Fruit fly (Drosophila melanogaster) whole organism, embryonic: Measurements from ENCODE around the gene spidey.

Source experiments
- ATbp ChIP-seq: fragments of 200-800 bp; sonication (Bioruptor generic); optimal IDR thresholded peaks from 2 replicates; lab custom pipeline; 2017; ENCODE audit warnings: missing biosample characterization, mild to moderate bottlenecking, missing genetic modification characterization, missing genetic modification reagents
- Adf1 ChIP-seq: fragments of 200-800 bp; sonication (Bioruptor generic); IDR thresholded peaks from 2 replicates; pipeline ENCODE4 v1.3.6; 2022; ENCODE audit warnings: missing biosample characterization, missing genetic modification characterization
- B-H2 ChIP-seq: fragments of 200-800 bp; sonication (Bioruptor generic); optimal IDR thresholded peaks from 2 replicates; lab custom pipeline; 2018; ENCODE audit warnings: missing biosample characterization, mild to moderate bottlenecking, missing genetic modification characterization
- CG1024 ChIP-seq: fragments of 200-800 bp; sonication (Bioruptor generic); IDR thresholded peaks from 2 replicates; pipeline ENCODE4 v1.3.6; 2022; ENCODE audit warnings: missing biosample characterization, missing genetic modification characterization
- CG11695 ChIP-seq: fragments of 200-800 bp; sonication (Bioruptor generic); IDR thresholded peaks from 3 replicates; pipeline ENCODE4 v1.3.6; 2022; ENCODE audit warnings: missing biosample characterization, missing genetic modification characterization
- CG12155 ChIP-seq: fragments of 200-800 bp; sonication (Bioruptor generic); optimal IDR thresholded peaks from 3 replicates; lab custom pipeline; 2016; ENCODE audit warnings: missing biosample characterization, missing genetic modification characterization
- CG1233 ChIP-seq: fragments of 200-800 bp; sonication (Bioruptor generic); optimal IDR thresholded peaks from 4 replicates; lab custom pipeline; 2018; ENCODE audit warnings: missing biosample characterization, mild to moderate bottlenecking, missing genetic modification characterization
- CG12391 ChIP-seq: fragments of 200-800 bp; sonication (Bioruptor generic); optimal IDR thresholded peaks from 3 replicates; lab custom pipeline; 2018; ENCODE audit warnings: missing biosample characterization, mild to moderate bottlenecking, missing genetic modification characterization, moderate library complexity
- CG14050 ChIP-seq: fragments of 200-800 bp; sonication (Bioruptor generic); IDR thresholded peaks from 3 replicates; pipeline ENCODE4 v1.3.6; 2022; ENCODE audit warnings: missing biosample characterization, missing genetic modification characterization
- CG1603 ChIP-seq: fragments of 200-800 bp; sonication (Bioruptor generic); optimal IDR thresholded peaks from 2 replicates; lab custom pipeline; 2019; ENCODE audit warnings: missing biosample characterization, mild to moderate bottlenecking, missing genetic modification characterization, moderate library complexity
- CG17612 ChIP-seq: fragments of 200-800 bp; sonication (Bioruptor generic); IDR thresholded peaks from 2 replicates; pipeline ENCODE4 v1.3.6; 2022; ENCODE audit warnings: missing biosample characterization, missing genetic modification characterization
- CG17912 ChIP-seq: fragments of 200-800 bp; sonication (Bioruptor generic); optimal IDR thresholded peaks from 2 replicates; lab custom pipeline; 2018; ENCODE audit warnings: missing biosample characterization, mild to moderate bottlenecking, missing genetic modification characterization
- CG18262 ChIP-seq: fragments of 200-800 bp; optimal IDR thresholded peaks from 3 replicates; lab custom pipeline; 2019; ENCODE audit warnings: missing biosample characterization, mild to moderate bottlenecking, missing genetic modification characterization, moderate library complexity
- CG18476 ChIP-seq: fragments of 200-800 bp; sonication (Bioruptor generic); optimal IDR thresholded peaks from 2 replicates; lab custom pipeline; 2016; ENCODE audit warnings: missing biosample characterization, mild to moderate bottlenecking, missing genetic modification characterization
- CG18619 ChIP-seq: fragments of 200-800 bp; sonication (Bioruptor generic); optimal IDR thresholded peaks from 3 replicates; lab custom pipeline; 2017; ENCODE audit warnings: missing biosample characterization, mild to moderate bottlenecking, missing genetic modification characterization
- CG2875 ChIP-seq: fragments of 200-800 bp; sonication (Bioruptor generic); optimal IDR thresholded peaks from 2 replicates; lab custom pipeline; 2017; ENCODE audit warnings: missing biosample characterization, mild to moderate bottlenecking, missing genetic modification characterization, missing genetic modification reagents
- CG30431 ChIP-seq: fragments of 200-800 bp; sonication (Bioruptor generic); optimal IDR thresholded peaks from 2 replicates; lab custom pipeline; 2017; ENCODE audit warnings: missing biosample characterization, missing genetic modification characterization
- CG3407 ChIP-seq: fragments of 200-800 bp; sonication (Bioruptor generic); optimal IDR thresholded peaks from 2 replicates; lab custom pipeline; 2018; ENCODE audit warnings: missing biosample characterization, mild to moderate bottlenecking, missing genetic modification characterization
- CG6854 ChIP-seq: fragments of 200-800 bp; sonication (Bioruptor generic); optimal IDR thresholded peaks from 3 replicates; lab custom pipeline; 2017; ENCODE audit warnings: missing biosample characterization, mild to moderate bottlenecking, missing genetic modification characterization
- CG8089 ChIP-seq: fragments of 200-800 bp; sonication (Bioruptor generic); optimal IDR thresholded peaks from 3 replicates; lab custom pipeline; 2016; ENCODE audit warnings: missing biosample characterization, missing genetic modification characterization
- CG8944 ChIP-seq: fragments of 200-800 bp; sonication (Bioruptor generic); optimal IDR thresholded peaks from 3 replicates; lab custom pipeline; 2016; ENCODE audit warnings: missing biosample characterization, missing genetic modification characterization
- CG9727 ChIP-seq: fragments of 200-800 bp; sonication (Bioruptor generic); optimal IDR thresholded peaks from 3 replicates; lab custom pipeline; 2017; ENCODE audit warnings: missing biosample characterization, mild to moderate bottlenecking, missing genetic modification characterization
- D19A ChIP-seq: fragments of 200-800 bp; optimal IDR thresholded peaks from 3 replicates; lab custom pipeline; 2019; ENCODE audit warnings: missing biosample characterization, mild to moderate bottlenecking, missing genetic modification characterization, moderate library complexity
- Gsc ChIP-seq: fragments of 200-800 bp; sonication (Bioruptor generic); IDR thresholded peaks from 2 replicates; pipeline ENCODE4 v1.3.6; 2022; ENCODE audit warnings: missing biosample characterization, missing genetic modification characterization
- HLH3B ChIP-seq: fragments of 200-800 bp; sonication (Bioruptor generic); IDR thresholded peaks from 2 replicates; pipeline ENCODE4 v1.3.6; 2022; ENCODE audit warnings: missing biosample characterization, missing genetic modification characterization
- Hr51 ChIP-seq, 2 experiments: fragments of 200-800 bp; sonication (Bioruptor generic); optimal IDR thresholded peaks; 2 replicates in 1 of 2; 3 replicates in 1 of 2; lab custom pipeline; 2016 to 2018; ENCODE audit warnings: missing biosample characterization in 2 of 2, missing genetic modification characterization in 2 of 2, mild to moderate bottlenecking in 1 of 2, moderate library complexity in 1 of 2
- Hsf ChIP-seq: fragments of 200-800 bp; sonication (Bioruptor generic); optimal IDR thresholded peaks from 3 replicates; lab custom pipeline; 2016; ENCODE audit warnings: missing biosample characterization, missing genetic modification characterization
- Lpt ChIP-seq: fragments of >200 bp; optimal IDR thresholded peaks from 2 replicates; lab custom pipeline; 2018; ENCODE audit warnings: missing biosample characterization, missing genetic modification characterization
- Myb ChIP-seq: fragments of 200-800 bp; sonication (Bioruptor generic); optimal IDR thresholded peaks from 2 replicates; lab custom pipeline; 2016; ENCODE audit warnings: missing biosample characterization, missing genetic modification characterization
- Ravus ChIP-seq: fragments of 200-800 bp; sonication (Bioruptor generic); IDR thresholded peaks from 2 replicates; pipeline ENCODE4 v1.3.6; 2022; ENCODE audit warnings: missing biosample characterization, missing genetic modification characterization
- Sox102F ChIP-seq: fragments of 200-800 bp; sonication (Bioruptor generic); optimal IDR thresholded peaks from 2 replicates; lab custom pipeline; 2018; ENCODE audit warnings: missing biosample characterization, mild to moderate bottlenecking, missing genetic modification characterization, moderate library complexity
- Trl ChIP-seq, 3 experiments: fragments of >200 bp in 2 of 3; fragments of 200-800 bp in 1 of 3; sonication (Bioruptor generic) in 1 of 3; optimal IDR thresholded peaks; 2 replicates in 1 of 3; 3 replicates in 2 of 3; lab custom pipeline; 2016 to 2017; ENCODE audit warnings: missing biosample characterization in 1 of 3, missing genetic modification characterization in 1 of 3
- bab2 ChIP-seq: fragments of 200-800 bp; sonication (Bioruptor generic); optimal IDR thresholded peaks from 2 replicates; lab custom pipeline; 2016; ENCODE audit warnings: missing biosample characterization, missing genetic modification characterization
- croc ChIP-seq: fragments of 200-800 bp; sonication (Bioruptor generic); conservative IDR thresholded peaks from 3 replicates; pipeline ENCODE4 v1.3.6; 2022; ENCODE audit warnings: missing biosample characterization, missing genetic modification characterization
- disco-r ChIP-seq: fragments of 200-800 bp; sonication (Bioruptor generic); optimal IDR thresholded peaks from 2 replicates; lab custom pipeline; 2016; ENCODE audit warnings: missing biosample characterization, missing genetic modification characterization
- dysf ChIP-seq: fragments of 200-800 bp; sonication (Bioruptor generic); IDR thresholded peaks from 3 replicates; pipeline ENCODE4 v1.3.6; 2022; ENCODE audit warnings: missing biosample characterization, missing genetic modification characterization
- eve ChIP-seq, 2 experiments: fragments of >200 bp; optimal IDR thresholded peaks; 2 replicates each; lab custom pipeline; 2017; ENCODE audit warnings: missing biosample characterization in 2 of 2, missing genetic modification characterization in 2 of 2
- fd102C ChIP-seq: fragments of 200-800 bp; sonication (Bioruptor generic); optimal IDR thresholded peaks from 2 replicates; lab custom pipeline; 2018; ENCODE audit warnings: missing biosample characterization, mild to moderate bottlenecking, missing genetic modification characterization, moderate library complexity
- ftz-f1 ChIP-seq: fragments of 200-800 bp; sonication (Bioruptor generic); optimal IDR thresholded peaks from 2 replicates; lab custom pipeline; 2016; ENCODE audit warnings: missing biosample characterization, missing genetic modification characterization
- gsb-n ChIP-seq: fragments of 200-800 bp; sonication (Bioruptor generic); optimal IDR thresholded peaks from 3 replicates; lab custom pipeline; 2018; ENCODE audit warnings: missing biosample characterization, mild to moderate bottlenecking, missing genetic modification characterization
- hbn ChIP-seq: fragments of 200-800 bp; sonication (Bioruptor generic); IDR thresholded peaks from 2 replicates; pipeline ENCODE4 v1.3.6; 2022; ENCODE audit warnings: missing biosample characterization, missing genetic modification characterization; ENCODE audit not compliant: partially characterized antibody
- hth ChIP-seq: fragments of >200 bp; optimal IDR thresholded peaks from 2 replicates; lab custom pipeline; 2017; ENCODE audit warnings: inconsistent platforms
- mam ChIP-seq: fragments of 200-800 bp; sonication (Bioruptor generic); optimal IDR thresholded peaks from 3 replicates; lab custom pipeline; 2016; ENCODE audit warnings: missing biosample characterization, missing genetic modification characterization
- run ChIP-seq: fragments of 200-800 bp; sonication (Bioruptor generic); optimal IDR thresholded peaks from 3 replicates; lab custom pipeline; 2018; ENCODE audit warnings: missing biosample characterization, mild to moderate bottlenecking, missing genetic modification characterization
- sc ChIP-seq, 3 experiments: fragments of >200 bp in 2 of 3; fragments of 200-800 bp in 1 of 3; sonication (Bioruptor generic) in 1 of 3; optimal IDR thresholded peaks; 2 replicates in 2 of 3; 3 replicates in 1 of 3; lab custom pipeline; 2017; ENCODE audit warnings: mild to moderate bottlenecking in 1 of 3, missing biosample characterization in 1 of 3, missing genetic modification characterization in 1 of 3, missing genetic modification reagents in 1 of 3
- shn ChIP-seq: fragments of 200-800 bp; sonication (Bioruptor generic); optimal IDR thresholded peaks from 3 replicates; lab custom pipeline; 2016; ENCODE audit warnings: missing biosample characterization, missing genetic modification characterization
- slp2 ChIP-seq: fragments of 200-800 bp; sonication (Bioruptor generic); optimal IDR thresholded peaks from 2 replicates; lab custom pipeline; 2016; ENCODE audit warnings: missing biosample characterization, missing genetic modification characterization
- sug ChIP-seq: fragments of 200-800 bp; optimal IDR thresholded peaks from 2 replicates; lab custom pipeline; 2019; ENCODE audit warnings: missing biosample characterization, mild to moderate bottlenecking, missing genetic modification characterization, moderate library complexity
- zen2 ChIP-seq: fragments of 200-800 bp; sonication (Bioruptor generic); IDR thresholded peaks from 3 replicates; pipeline ENCODE4 v1.3.6; 2022; ENCODE audit warnings: missing biosample characterization, missing genetic modification characterization; ENCODE audit not compliant: partially characterized antibody

Gene spidey

dm6 chrX:7888386-7889024, 20.2 kb upstream of the spidey start, which contains the start of gene Acat1 (continued):
- TF ChIP-seq Gsc (GFP tag; lab: Robert Waterston, UW), result no peak
- TF ChIP-seq CG2875 (GFP tag; lab: Kevin White, UChicago), result no peak
- no peak for TF ChIP-seq sug
- no peak for TF ChIP-seq disco-r
- TF ChIP-seq Hsf (GFP tag; lab: Kevin White, UChicago), result peak; percentile 69
- TF ChIP-seq CG1603, result no peak
- no peak for TF ChIP-seq CG17612 (GFP tag; lab: Robert Waterston, UW)
- peak; percentile 33 for TF ChIP-seq CG1233 (GFP tag; lab: Kevin White, UChicago)
- no peak for TF ChIP-seq shn
- TF ChIP-seq slp2 (GFP tag; lab: Kevin White, UChicago), result no peak
- TF ChIP-seq ATbp, result no peak
- TF ChIP-seq sc (optimal IDR thresholded peaks at IDR 0.05; lab: Kevin White, UChicago), result no peak
- TF ChIP-seq sc (GFP tag; optimal IDR thresholded peaks at IDR 0.05; lab: Kevin White, UChicago), result no peak
- TF ChIP-seq Hr51 (GFP tag; optimal IDR thresholded peaks at IDR 0.05; lab: Kevin White, UChicago), result peak; percentile 46 to 72
- 0 out of 3 replicates have a peak, but pooled peaks have one; percentile 20 for TF ChIP-seq dysf
- TF ChIP-seq CG18476 (GFP tag; lab: Kevin White, UChicago), result peak; percentile 64
- no peak for TF ChIP-seq zen2 (GFP tag; lab: Robert Waterston, UW)
- no peak for TF ChIP-seq croc
- no peak for TF ChIP-seq eve (GFP tag; optimal IDR thresholded peaks at IDR 0.05; lab: Kevin White, UChicago)
- no peak for TF ChIP-seq CG17912 (GFP tag; lab: Kevin White, UChicago)
- TF ChIP-seq CG30431 (GFP tag; lab: Kevin White, UChicago), result no peak
- TF ChIP-seq fd102C (GFP tag; lab: Kevin White, UChicago), result no peak
- TF ChIP-seq ftz-f1, result no peak
- TF ChIP-seq CG6854 (GFP tag; lab: Kevin White, UChicago), result no peak
- TF ChIP-seq hth (lab: Kevin White, UChicago), result no peak
- TF ChIP-seq CG18619 (GFP tag; lab: Kevin White, UChicago), result peak; percentile 15
- peak; percentile 59 for TF ChIP-seq CG9727 (GFP tag; lab: Kevin White, UChicago)
- TF ChIP-seq HLH3B (GFP tag; lab: Robert Waterston, UW), result peak; percentile 48; the same call in 1 of the 2 replicates
- no peak; the same call in 2 of the 3 replicates for TF ChIP-seq CG14050 (GFP tag; lab: Robert Waterston, UW)
- peak; percentile 47; the same call in 1 of the 3 replicates for TF ChIP-seq CG11695 (GFP tag; lab: Robert Waterston, UW)
- TF ChIP-seq Ravus (GFP tag; lab: Robert Waterston, UW), result no peak
- TF ChIP-seq CG12155 (GFP tag; lab: Kevin White, UChicago), result peak; percentile 65
- TF ChIP-seq D19A (tag; lab: Kevin White, UChicago), result peak; percentile 46
- peak; percentile 33 for TF ChIP-seq CG3407
- peak; percentile 18; the same call in 1 of the 2 replicates for TF ChIP-seq hbn (GFP tag; lab: Robert Waterston, UW)
- no peak for TF ChIP-seq B-H2 (GFP tag; lab: Kevin White, UChicago)
- TF ChIP-seq bab2 (GFP tag; lab: Kevin White, UChicago), result peak; percentile 35
- no peak for TF ChIP-seq CG1024 (GFP tag; lab: Robert Waterston, UW)
- peak; percentile 64 for TF ChIP-seq mam
- no peak for TF ChIP-seq Adf1 (GFP tag; lab: Robert Waterston, UW)
- no peak for TF ChIP-seq CG8089 (GFP tag; lab: Kevin White, UChicago)
- TF ChIP-seq Sox102F, result peak; percentile 69
- no peak for TF ChIP-seq CG8944 (GFP tag; lab: Kevin White, UChicago)
- peak; percentile 56 for TF ChIP-seq CG18262
- peak; percentile 88 for TF ChIP-seq Myb
- TF ChIP-seq run, result no peak
- TF ChIP-seq gsb-n (tag; lab: Kevin White, UChicago), result peak; percentile 44
- TF ChIP-seq Trl (optimal IDR thresholded peaks at IDR 0.05; lab: Kevin White, UChicago), result no peak
- peak; percentile 52 for TF ChIP-seq Trl (GFP tag; optimal IDR thresholded peaks at IDR 0.05; lab: Kevin White, UChicago)
- peak; percentile 75 for TF ChIP-seq CG12391 (tag; lab: Kevin White, UChicago)
- TF ChIP-seq Lpt (GFP tag; lab: Kevin White, UChicago), result no peak
